Fruit fly (Drosophila melanogaster) whole organism, adult: ENCODE results near the gene DNAlig3.

Experiments used
- CG11617 ChIP-seq: fragments of 200-800 bp; sonication (Bioruptor generic); optimal IDR thresholded peaks from 2 replicates; lab custom pipeline; 2017; ENCODE audit warnings: mild to moderate bottlenecking, missing biosample characterization, missing genetic modification reagents, missing genetic modification characterization
- CG12768 ChIP-seq: fragments of 200-800 bp; sonication (Bioruptor generic); optimal IDR thresholded peaks from 2 replicates; lab custom pipeline; 2017; ENCODE audit warnings: missing biosample characterization, missing genetic modification characterization, mild to moderate bottlenecking, moderate library complexity, missing genetic modification reagents
- CG14711 ChIP-seq: fragments of 200-800 bp; sonication (Bioruptor generic); optimal IDR thresholded peaks from 2 replicates; lab custom pipeline; 2018; ENCODE audit warnings: missing biosample characterization, mild to moderate bottlenecking, missing genetic modification characterization, moderate library complexity
- CG1620 ChIP-seq: fragments of 200-800 bp; sonication (Bioruptor generic); optimal IDR thresholded peaks from 2 replicates; lab custom pipeline; 2016; ENCODE audit warnings: missing biosample characterization, missing genetic modification characterization
- CG33017 ChIP-seq: fragments of 200-800 bp; sonication (Bioruptor generic); optimal IDR thresholded peaks from 2 replicates; lab custom pipeline; 2018; ENCODE audit warnings: missing biosample characterization, mild to moderate bottlenecking, missing genetic modification characterization, moderate library complexity
- CG5204 ChIP-seq: fragments of 200-800 bp; sonication (Bioruptor generic); optimal IDR thresholded peaks from 2 replicates; lab custom pipeline; 2016; ENCODE audit warnings: missing biosample characterization, missing genetic modification characterization
- CG7045 ChIP-seq: fragments of 200-800 bp; sonication (Bioruptor generic); optimal IDR thresholded peaks from 2 replicates; lab custom pipeline; 2017; ENCODE audit warnings: missing biosample characterization, mild to moderate bottlenecking, missing genetic modification characterization
- CG7101 ChIP-seq: fragments of 200-800 bp; sonication (Bioruptor generic); optimal IDR thresholded peaks from 2 replicates; lab custom pipeline; 2018; ENCODE audit warnings: missing biosample characterization, mild to moderate bottlenecking, missing genetic modification characterization, moderate library complexity
- Clk ChIP-seq: fragments of 200-800 bp; sonication (Bioruptor generic); optimal IDR thresholded peaks from 2 replicates; lab custom pipeline; 2017; ENCODE audit warnings: missing biosample characterization, missing genetic modification characterization
- Crg-1 ChIP-seq: fragments of 200-800 bp; sonication (Bioruptor generic); optimal IDR thresholded peaks from 2 replicates; lab custom pipeline; 2016; ENCODE audit warnings: missing biosample characterization, missing genetic modification characterization
- Hr96 ChIP-seq: fragments of 200-800 bp; sonication (Bioruptor generic); optimal IDR thresholded peaks from 2 replicates; lab custom pipeline; 2016; ENCODE audit warnings: missing biosample characterization, missing genetic modification characterization
- Mnt ChIP-seq: fragments of 200-800 bp; sonication (Bioruptor generic); optimal IDR thresholded peaks from 2 replicates; lab custom pipeline; 2016; ENCODE audit warnings: missing biosample characterization, mild to moderate bottlenecking, missing genetic modification characterization
- bab1 ChIP-seq: fragments of 200-800 bp; sonication (Bioruptor generic); optimal IDR thresholded peaks from 3 replicates; lab custom pipeline; 2019; ENCODE audit warnings: missing biosample characterization, mild to moderate bottlenecking, missing genetic modification characterization, moderate library complexity
- cic ChIP-seq: fragments of 200-800 bp; sonication (Bioruptor generic); optimal IDR thresholded peaks from 2 replicates; lab custom pipeline; 2017; ENCODE audit warnings: missing biosample characterization, mild to moderate bottlenecking, missing genetic modification characterization, moderate library complexity
- cnc ChIP-seq, 2 experiments: fragments of >200 bp; optimal IDR thresholded peaks; 2 replicates each; lab custom pipeline; 2017
- kay ChIP-seq: fragments of 200-800 bp; sonication (Bioruptor generic); peaks from one replicate; lab custom pipeline; 2016; ENCODE audit warnings: missing biosample characterization, missing genetic modification characterization, borderline replicate concordance
- ovo ChIP-seq: fragments of 200-800 bp; sonication (Bioruptor generic); optimal IDR thresholded peaks from 2 replicates; lab custom pipeline; 2016; ENCODE audit warnings: missing biosample characterization, missing genetic modification characterization
- pad ChIP-seq: fragments of 200-800 bp; sonication (Bioruptor generic); optimal IDR thresholded peaks from 3 replicates; lab custom pipeline; 2017; ENCODE audit warnings: missing biosample characterization, missing genetic modification characterization, mild to moderate bottlenecking, moderate library complexity, missing genetic modification reagents
- tj ChIP-seq: fragments of 200-800 bp; sonication (Bioruptor generic); optimal IDR thresholded peaks from 3 replicates; lab custom pipeline; 2017; ENCODE audit warnings: missing biosample characterization, mild to moderate bottlenecking, missing genetic modification characterization, moderate library complexity
- toe ChIP-seq: fragments of 200-800 bp; sonication (Bioruptor generic); optimal IDR thresholded peaks from 2 replicates; lab custom pipeline; 2016; ENCODE audit warnings: missing biosample characterization, missing genetic modification characterization

DNAlig3 gene

dm6 chr3R:12411449-12411848 is 9.8 kb upstream of the DNAlig3 start:
- TF ChIP-seq CG5204 (GFP tag; lab: Kevin White, UChicago), result no peak
- TF ChIP-seq CG33017, result no peak
- TF ChIP-seq Clk (GFP tag; lab: Kevin White, UChicago), result no peak

dm6 chr3R:12408160-12408559 is 6.5 kb upstream of the DNAlig3 start, which contains the start of gene CG5196:
Gene CG5196, plus strand, starts transcription at chr3R:12408316.
- peak; percentile 2 for TF ChIP-seq cic
- TF ChIP-seq Mnt, result peak; percentile 50
- TF ChIP-seq CG1620, result peak; percentile 20
- peak; percentile 60 for TF ChIP-seq bab1 (GFP tag; lab: Kevin White, UChicago)
- no peak for TF ChIP-seq Crg-1
- peak; percentile 35 for TF ChIP-seq CG7101 (tag; lab: Kevin White, UChicago)
- peak; percentile 2 for TF ChIP-seq CG14711
- no peak for TF ChIP-seq kay
- TF ChIP-seq ovo (GFP tag; lab: Kevin White, UChicago), result no peak
- no peak for TF ChIP-seq CG7045 (GFP tag; lab: Kevin White, UChicago)
- TF ChIP-seq CG11617 (GFP tag; lab: Kevin White, UChicago), result peak; percentile 8

DNA sequence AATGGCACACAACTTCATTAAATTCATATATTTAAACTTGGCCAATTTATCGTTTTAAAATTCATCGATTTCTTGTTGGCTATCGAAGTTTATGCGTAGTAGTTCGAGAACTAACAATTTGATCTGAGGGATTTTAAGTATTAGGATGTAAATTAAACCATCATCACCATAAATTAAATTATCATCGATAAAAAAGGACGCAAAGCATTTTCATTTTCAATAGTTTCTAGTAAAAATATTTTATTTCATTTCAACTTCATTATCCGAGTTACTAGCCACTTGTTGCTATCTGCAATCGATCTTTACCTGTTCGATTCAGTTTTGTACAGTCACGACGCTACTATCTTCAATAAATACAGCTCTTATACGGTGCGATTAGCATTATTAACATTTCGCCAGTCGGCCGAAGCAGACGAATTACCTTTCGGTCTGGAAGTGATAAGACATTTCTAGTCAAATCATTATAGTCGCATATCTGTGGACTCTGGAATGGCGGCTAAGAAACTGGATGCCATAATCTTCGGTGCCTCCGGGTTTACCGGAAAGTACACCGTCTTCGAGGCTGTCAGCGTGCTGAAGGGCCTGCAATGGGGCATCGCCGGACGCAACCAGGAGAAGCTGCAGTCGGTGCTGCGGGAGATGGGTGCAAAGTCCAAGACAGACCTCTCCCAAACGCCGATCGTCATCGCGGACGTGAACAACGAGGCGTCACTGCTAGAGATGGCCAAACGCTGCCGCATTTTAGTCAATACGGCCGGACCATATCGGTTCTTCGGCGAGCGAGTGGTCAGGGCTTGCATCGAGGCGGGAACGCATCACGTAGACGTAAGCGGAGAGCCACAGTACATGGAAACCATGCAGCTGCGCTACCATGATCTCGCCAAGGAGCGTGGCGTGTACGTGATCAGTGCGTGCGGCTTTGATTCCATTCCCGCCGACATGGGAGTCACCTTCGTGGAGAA is 4.9 kb upstream of the DNAlig3 start, which contains the start of gene CG5167:
Gene CG5167, plus strand, starts transcription at position 298 of the 962 bp plus-strand sequence.
- TF ChIP-seq Hr96 (GFP tag; lab: Kevin White, UChicago) (peak; percentile 57), cnc (optimal IDR thresholded peaks at IDR 0.05; lab: Kevin White, UChicago) (peak in 1 of 2 experiments; percentile 79), CG12768 (GFP tag; lab: Kevin White, UChicago) (peak; percentile 96), CG14711 (peak; percentile 65), Crg-1 (no peak), ovo (GFP tag; lab: Kevin White, UChicago) (peak; percentile 25), CG7101 (tag; lab: Kevin White, UChicago) (peak; percentile 59), CG11617 (GFP tag; lab: Kevin White, UChicago) (peak; percentile 70), bab1 (GFP tag; lab: Kevin White, UChicago) (peak; percentile 60), kay (no peak), cic (peak; percentile 47), CG5204 (GFP tag; lab: Kevin White, UChicago) (no peak), CG1620 (no peak), toe (GFP tag; lab: Kevin White, UChicago) (peak; percentile 70), pad (GFP tag; lab: Kevin White, UChicago) (no peak), CG7045 (GFP tag; lab: Kevin White, UChicago) (peak; percentile 24), tj (peak; percentile 28), Clk (GFP tag; lab: Kevin White, UChicago) (no peak), Mnt (peak; percentile 33), CG33017 (peak; percentile 69)

DNA sequence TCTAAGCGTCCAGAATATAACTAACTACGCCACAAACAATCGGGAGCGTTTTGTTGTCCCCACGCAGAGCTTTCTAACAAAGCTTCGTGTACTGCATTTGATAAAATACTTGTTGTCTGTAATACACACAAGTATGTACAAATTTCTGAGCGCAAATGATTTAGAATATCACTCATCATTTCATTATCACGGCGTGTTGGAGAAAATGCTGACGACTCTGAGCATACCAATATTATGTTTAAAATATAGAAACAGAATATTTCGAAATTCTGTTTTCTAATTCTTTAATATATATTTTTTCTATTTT is 4.2 kb upstream of the DNAlig3 start, which contains the start of gene Cyp9f2:
Gene Cyp9f2, minus strand, starts transcription at position 101 of the 307 bp plus-strand sequence.
- peak; percentile 69 for TF ChIP-seq cic
- TF ChIP-seq CG11617 (GFP tag; lab: Kevin White, UChicago), result no peak

- TF ChIP-seq CG11617 (GFP tag; lab: Kevin White, UChicago) (no peak), Hr96 (GFP tag; lab: Kevin White, UChicago) (no peak), CG14711 (no peak), cic (no peak), bab1 (GFP tag; lab: Kevin White, UChicago) (no peak), kay (peak; percentile 77), CG5204 (GFP tag; lab: Kevin White, UChicago) (no peak), toe (GFP tag; lab: Kevin White, UChicago) (no peak), CG33017 (no peak)
These were observed 3.5 kb upstream of the DNAlig3 start for dm6 chr3R:12405134-12405533.

DNA sequence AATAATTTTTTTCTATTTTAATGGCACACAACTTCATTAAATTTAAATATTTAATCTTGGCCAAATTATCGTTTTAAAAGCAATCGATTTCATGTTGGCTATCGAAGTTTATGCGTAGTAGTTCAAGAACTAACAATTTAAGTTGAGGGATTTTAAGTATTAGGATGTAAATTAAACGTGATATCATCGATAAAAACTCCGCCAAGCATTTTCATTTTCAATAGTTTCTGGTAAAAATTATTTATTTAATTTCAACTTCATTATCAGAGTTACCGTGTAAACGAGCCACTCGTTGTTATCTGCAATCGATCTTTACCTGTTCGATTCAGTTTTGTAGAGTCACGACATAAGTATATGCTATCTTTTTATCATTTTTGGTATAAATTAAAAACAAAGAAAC is 1.3 kb upstream of the DNAlig3 start:
- TF ChIP-seq Mnt (peak; percentile 91), CG5204 (GFP tag; lab: Kevin White, UChicago) (peak; percentile 96), Crg-1 (peak; percentile 85), CG12768 (GFP tag; lab: Kevin White, UChicago) (peak; percentile 98), Clk (GFP tag; lab: Kevin White, UChicago) (peak; percentile 95), cnc (optimal IDR thresholded peaks at IDR 0.05; lab: Kevin White, UChicago) (no peak), kay (peak; percentile 99), Hr96 (GFP tag; lab: Kevin White, UChicago) (peak; percentile 96), CG33017 (peak; percentile 99), bab1 (GFP tag; lab: Kevin White, UChicago) (peak; percentile 98), pad (GFP tag; lab: Kevin White, UChicago) (peak; percentile 87), tj (peak; percentile 79), CG14711 (peak; percentile 96), toe (GFP tag; lab: Kevin White, UChicago) (peak; percentile 96), ovo (GFP tag; lab: Kevin White, UChicago) (peak; percentile 86), CG7101 (tag; lab: Kevin White, UChicago) (peak; percentile 99), cic (peak; percentile 88), CG7045 (GFP tag; lab: Kevin White, UChicago) (peak; percentile 100), CG11617 (GFP tag; lab: Kevin White, UChicago) (peak; percentile 97), CG1620 (peak; percentile 86)
